Fruit fly (Drosophila melanogaster): Measurements from ENCODE around the gene mtgo.
A peak's percentile ranks its signal among the peaks of the same experiment; 100 is the strongest.

Gene mtgo

dm6 chr2L:16499559-16499958, 45.3 kb upstream of the mtgo start (continued):
- TF ChIP-seq CG7963 (GFP tag; IDR thresholded peaks at IDR 0.05; ENCODE audit: partially characterized antibody): no peak
- peak; percentile 10 for TF ChIP-seq Xbp1 (GFP tag; optimal IDR thresholded peaks at IDR 0.05)
- no peak for TF ChIP-seq ci (GFP tag; IDR thresholded peaks at IDR 0.05)
- no peak for TF ChIP-seq jing (GFP tag; optimal IDR thresholded peaks at IDR 0.05)
- TF ChIP-seq Myb (GFP tag; optimal IDR thresholded peaks at IDR 0.05): no peak
- no peak for TF ChIP-seq CG18764 (GFP tag; optimal IDR thresholded peaks at IDR 0.05)
- TF ChIP-seq Bgb (GFP tag; IDR thresholded peaks at IDR 0.05; ENCODE audit: partially characterized antibody): no peak
- TF ChIP-seq crp (GFP tag; optimal IDR thresholded peaks at IDR 0.05): no peak

- TF ChIP-seq prd (optimal IDR thresholded peaks at IDR 0.05) (no peak), prd (GFP tag; IDR thresholded peaks at IDR 0.05) (peak; percentile 97), Meics (GFP tag; optimal IDR thresholded peaks at IDR 0.05) (peak; percentile 83), gcm2 (GFP tag; optimal IDR thresholded peaks at IDR 0.05) (peak; percentile 87), esg (GFP tag; conservative IDR thresholded peaks at IDR 0.05) (peak; percentile 93), CG13287 (GFP tag; IDR thresholded peaks at IDR 0.05; ENCODE audit: partially characterized antibody) (no peak), CG10431 (GFP tag; optimal IDR thresholded peaks at IDR 0.05) (peak; percentile 75), Lpt (GFP tag; optimal IDR thresholded peaks at IDR 0.05) (no peak), CG6683 (GFP tag; optimal IDR thresholded peaks at IDR 0.05) (peak; percentile 67), br (optimal IDR thresholded peaks at IDR 0.05) (no peak), CG11398 (GFP tag; optimal IDR thresholded peaks at IDR 0.05) (peak; percentile 61), CG10979 (tag; optimal IDR thresholded peaks at IDR 0.05) (peak; percentile 91), CG10959 (GFP tag; IDR thresholded peaks at IDR 0.05) (peak; percentile 93), chif (GFP tag; optimal IDR thresholded peaks at IDR 0.05) (peak; percentile 80 to 90), CG7928 (GFP tag; optimal IDR thresholded peaks at IDR 0.05) (peak; percentile 41), CG3995 (GFP tag; optimal IDR thresholded peaks at IDR 0.05) (no peak), vnd (GFP tag; IDR thresholded peaks at IDR 0.05; ENCODE audit: partially characterized antibody) (no peak), Gsc (GFP tag; IDR thresholded peaks at IDR 0.05) (no peak), CG11093 (GFP tag; IDR thresholded peaks at IDR 0.05) (peak; percentile 93), Sox100B (GFP tag; optimal IDR thresholded peaks at IDR 0.05) (peak; percentile 78), CG17361 (GFP tag; IDR thresholded peaks at IDR 0.05) (peak; percentile 80), sens-2 (GFP tag; IDR thresholded peaks at IDR 0.05) (peak; percentile 91), dmrt11E (tag; optimal IDR thresholded peaks at IDR 0.05) (peak; percentile 91), emc (GFP tag; optimal IDR thresholded peaks at IDR 0.05) (peak; percentile 50), sd (tag; optimal IDR thresholded peaks at IDR 0.05) (no peak), Vsx1 (GFP tag; optimal IDR thresholded peaks at IDR 0.05) (peak; percentile 78), Bdp1 (GFP tag; optimal IDR thresholded peaks at IDR 0.05) (peak; percentile 72), Doc3 (GFP tag; IDR thresholded peaks at IDR 0.05; ENCODE audit: partially characterized antibody) (no peak), CG9876 (GFP tag; optimal IDR thresholded peaks at IDR 0.05) (peak; percentile 31), CG4404 (GFP tag; IDR thresholded peaks at IDR 0.05) (peak; percentile 93), CG3847 (GFP tag; IDR thresholded peaks at IDR 0.05) (peak; percentile 86), CG4820 (GFP tag; optimal IDR thresholded peaks at IDR 0.05) (peak; percentile 83), tin (GFP tag; optimal IDR thresholded peaks at IDR 0.05) (peak; percentile 87), CG1792 (GFP tag; optimal IDR thresholded peaks at IDR 0.05) (peak; percentile 78), CG17385 (GFP tag; optimal IDR thresholded peaks at IDR 0.05) (peak; percentile 90), Opbp (GFP tag; IDR thresholded peaks at IDR 0.05; ENCODE audit: partially characterized antibody) (no peak), Fer3 (tag; optimal IDR thresholded peaks at IDR 0.05) (peak; percentile 84), pan (optimal IDR thresholded peaks at IDR 0.05) (no peak), pan (GFP tag; optimal IDR thresholded peaks at IDR 0.05 in 1 of 2, IDR thresholded peaks at IDR 0.05 in 1 of 2) (peak in 1 of 2 experiments; percentile 94), CG10321 (GFP tag; IDR thresholded peaks at IDR 0.05) (peak; percentile 39; the same call in 1 of the 2 replicates), Kr (GFP tag; optimal IDR thresholded peaks at IDR 0.05) (peak; percentile 41), cas (GFP tag; IDR thresholded peaks at IDR 0.05) (peak; percentile 78), p53 (GFP tag; optimal IDR thresholded peaks at IDR 0.05) (peak; percentile 52)
Measured at dm6 chr2L:16500469-16500868, 44.3 kb upstream of the mtgo start.

Measured in whole organism, embryonic.